Fruit fly (Drosophila melanogaster) whole organism, pupa: ENCODE measurements around the gene Lip3.

Experiments used
- CG10348 ChIP-seq: fragments of 200-800 bp; sonication (Bioruptor generic); IDR thresholded peaks from 2 replicates; pipeline ENCODE4 v1.3.6; 2022; ENCODE audit warnings: missing biosample characterization, missing genetic modification characterization
- CG12605 ChIP-seq: fragments of 200-800 bp; sonication (Bioruptor generic); IDR thresholded peaks from 2 replicates; pipeline ENCODE4 v1.3.6; 2022; ENCODE audit warnings: missing biosample characterization, missing genetic modification characterization
- CG13204 ChIP-seq: fragments of 200-800 bp; sonication (Bioruptor generic); optimal IDR thresholded peaks from 2 replicates; lab custom pipeline; 2018; ENCODE audit warnings: missing biosample characterization, mild to moderate bottlenecking, missing genetic modification characterization, moderate library complexity
- CG14655 ChIP-seq: fragments of 200-800 bp; sonication (Bioruptor generic); optimal IDR thresholded peaks from 3 replicates; lab custom pipeline; 2017; ENCODE audit warnings: mild to moderate bottlenecking, missing biosample characterization, missing genetic modification reagents, missing genetic modification characterization
- CG15710 ChIP-seq: fragments of 200-800 bp; sonication (Bioruptor generic); optimal IDR thresholded peaks from 2 replicates; lab custom pipeline; 2018; ENCODE audit warnings: missing biosample characterization, mild to moderate bottlenecking, missing genetic modification characterization, moderate library complexity
- CG17806 ChIP-seq: fragments of 200-800 bp; sonication (Bioruptor generic); optimal IDR thresholded peaks from 2 replicates; lab custom pipeline; 2018; ENCODE audit warnings: missing biosample characterization, mild to moderate bottlenecking, missing genetic modification characterization, moderate library complexity
- CG32121 ChIP-seq: fragments of 200-800 bp; sonication (Bioruptor generic); IDR thresholded peaks from 2 replicates; pipeline ENCODE4 v1.3.6; 2022; ENCODE audit warnings: missing biosample characterization, missing genetic modification characterization
- CG34367 ChIP-seq: fragments of 200-800 bp; sonication (Bioruptor generic); optimal IDR thresholded peaks from 2 replicates; lab custom pipeline; 2018; ENCODE audit warnings: missing biosample characterization, mild to moderate bottlenecking, missing genetic modification characterization
- CG4496 ChIP-seq: fragments of 200-800 bp; sonication (Bioruptor generic); IDR thresholded peaks from 3 replicates; pipeline ENCODE4 v1.3.6; 2022; ENCODE audit warnings: missing biosample characterization, missing genetic modification characterization
- CG8159 ChIP-seq: fragments of 200-800 bp; sonication (Bioruptor generic); optimal IDR thresholded peaks from 3 replicates; lab custom pipeline; 2018; ENCODE audit warnings: missing biosample characterization, mild to moderate bottlenecking, missing genetic modification characterization, moderate library complexity
- CG8301 ChIP-seq: fragments of 200-800 bp; sonication (Bioruptor generic); optimal IDR thresholded peaks from 2 replicates; lab custom pipeline; 2018; ENCODE audit warnings: missing biosample characterization, mild to moderate bottlenecking, missing genetic modification characterization
- CG9948 ChIP-seq: fragments of 200-800 bp; sonication (Bioruptor generic); optimal IDR thresholded peaks from 2 replicates; lab custom pipeline; 2018; ENCODE audit warnings: missing biosample characterization, mild to moderate bottlenecking, missing genetic modification characterization, moderate library complexity
- D1 ChIP-seq: fragments of 200-800 bp; sonication (Bioruptor generic); optimal IDR thresholded peaks from 2 replicates; lab custom pipeline; 2018; ENCODE audit warnings: missing biosample characterization, mild to moderate bottlenecking, missing genetic modification characterization, moderate library complexity
- EcR ChIP-seq: fragments of 200-800 bp; sonication (Bioruptor generic); optimal IDR thresholded peaks from 3 replicates; lab custom pipeline; 2019; ENCODE audit warnings: missing biosample characterization, missing genetic modification characterization, mild to moderate bottlenecking, moderate library complexity, missing genetic modification reagents
- Ets98B ChIP-seq: fragments of 200-800 bp; sonication (Bioruptor generic); IDR thresholded peaks from 2 replicates; pipeline ENCODE4 v1.3.6; 2022; ENCODE audit warnings: missing biosample characterization, missing genetic modification characterization
- Pif1A ChIP-seq: fragments of 200-800 bp; sonication (Bioruptor generic); optimal IDR thresholded peaks from 3 replicates; lab custom pipeline; 2016; ENCODE audit warnings: missing biosample characterization, missing genetic modification characterization
- Pif1B ChIP-seq: fragments of 200-800 bp; sonication (Bioruptor generic); optimal IDR thresholded peaks from 3 replicates; lab custom pipeline; 2016; ENCODE audit warnings: missing biosample characterization, missing genetic modification characterization
- Snoo ChIP-seq: fragments of 200-800 bp; sonication (Bioruptor generic); optimal IDR thresholded peaks from 3 replicates; lab custom pipeline; 2017; ENCODE audit warnings: missing biosample characterization, mild to moderate bottlenecking, missing genetic modification characterization, inconsistent platforms
- fd96Ca ChIP-seq: fragments of 200-800 bp; sonication (Bioruptor generic); IDR thresholded peaks from 3 replicates; pipeline ENCODE4 v1.3.6; 2022; ENCODE audit warnings: missing biosample characterization, missing genetic modification characterization
- gl ChIP-seq: fragments of 200-800 bp; sonication (Bioruptor generic); optimal IDR thresholded peaks from 2 replicates; lab custom pipeline; 2018; ENCODE audit warnings: missing biosample characterization, mild to moderate bottlenecking, missing genetic modification characterization
- rn ChIP-seq: fragments of 200-800 bp; sonication (Bioruptor generic); IDR thresholded peaks from 2 replicates; pipeline ENCODE4 v1.3.6; 2022; ENCODE audit warnings: missing biosample characterization, missing genetic modification characterization

The Lip3 gene

DNA sequence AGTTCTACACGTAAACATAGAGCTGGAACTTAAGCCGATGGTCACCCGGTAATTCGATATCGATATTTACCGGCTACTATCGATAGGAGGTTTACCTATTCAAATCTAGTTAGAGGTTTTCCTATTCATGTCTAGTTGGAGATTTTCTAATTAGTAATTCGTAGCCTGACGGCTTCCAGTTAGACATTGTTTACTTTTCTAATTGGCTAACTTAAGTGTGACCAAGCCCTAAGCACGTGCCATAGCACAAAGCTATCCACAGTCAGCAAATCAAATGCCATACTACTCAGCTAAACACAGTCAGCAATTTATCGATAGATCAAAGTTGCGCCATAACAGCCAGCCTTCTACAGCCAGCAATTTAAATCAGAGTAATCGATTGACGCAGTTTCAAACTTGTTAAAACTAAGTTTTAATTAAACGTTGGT, 31.3 kb upstream of the Lip3 start, which contains the start of gene Dpm3:
Gene Dpm3 (minus strand): TSS at position 20 of the 428 bp plus-strand sequence.
- no peak for TF ChIP-seq gl

dm6 chr3R:13401722-13402296, 30.1 kb upstream of the Lip3 start, which contains the start of gene GILT1:
TSS of gene GILT1 (minus strand) at chr3R:13401862.
- no peak for TF ChIP-seq Pif1B (GFP tag; lab: Kevin White, UChicago)
- no peak for TF ChIP-seq CG14655
- 0 out of 2 replicates have a peak, but pooled peaks have one; percentile 5 for TF ChIP-seq CG12605
- TF ChIP-seq CG32121, result no peak
- TF ChIP-seq fd96Ca (GFP tag; lab: Robert Waterston, UW), result no peak

- TF ChIP-seq CG8159 (tag; lab: Kevin White, UChicago) (peak; percentile 95), CG8301 (tag; lab: Kevin White, UChicago) (peak; percentile 94), CG12605 (peak; percentile 71; the same call in 1 of the 2 replicates), CG4496 (GFP tag; lab: Robert Waterston, UW) (peak; percentile 90), CG10348 (peak; percentile 64; the same call in 1 of the 2 replicates), D1 (tag; lab: Kevin White, UChicago) (peak; percentile 90), CG14655 (peak; percentile 95), CG34367 (peak; percentile 91), Ets98B (GFP tag; lab: Robert Waterston, UW) (peak; percentile 80), EcR (GFP tag; lab: Kevin White, UChicago) (peak; percentile 79), gl (peak; percentile 77), fd96Ca (GFP tag; lab: Robert Waterston, UW) (peak; percentile 64; the same call in 2 of the 3 replicates), rn (GFP tag; lab: Robert Waterston, UW) (peak; percentile 71), Pif1A (GFP tag; lab: Kevin White, UChicago) (peak; percentile 92), CG17806 (tag; lab: Kevin White, UChicago) (peak; percentile 94), CG9948 (tag; lab: Kevin White, UChicago) (peak; percentile 94), Pif1B (GFP tag; lab: Kevin White, UChicago) (peak; percentile 94), CG15710 (tag; lab: Kevin White, UChicago) (peak; percentile 94), CG13204 (GFP tag; lab: Kevin White, UChicago) (peak; percentile 90), CG32121 (peak; percentile 87), Snoo (tag; lab: Kevin White, UChicago) (peak; percentile 90)
Observed at dm6 chr3R:13400902-13401721, 29.4 kb upstream of the Lip3 start.

DNA sequence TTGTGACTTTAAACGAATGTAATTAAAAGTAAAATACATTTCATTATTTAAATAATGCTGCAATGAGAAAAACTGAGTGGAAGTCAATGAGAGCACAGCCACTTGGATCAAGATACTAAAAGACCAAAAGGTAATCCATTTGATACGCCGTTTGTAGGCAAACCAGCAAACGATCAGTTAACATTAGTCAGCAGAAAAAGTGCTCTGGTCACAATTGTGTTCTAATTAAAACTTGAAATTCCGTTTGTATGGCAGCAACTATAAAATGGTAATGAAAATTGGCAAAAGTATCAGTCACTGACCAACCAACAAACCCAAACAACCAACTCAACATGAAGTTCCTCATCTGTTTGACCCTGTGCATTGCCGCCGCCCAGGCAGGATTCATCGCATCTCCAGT, 25.8 kb upstream of the Lip3 start, which contains the start of gene CG14377:
Gene CG14377 (plus strand): TSS at position 301 of the 400 bp plus-strand sequence.
- TF ChIP-seq CG17806 (tag; lab: Kevin White, UChicago) (no peak), CG8159 (tag; lab: Kevin White, UChicago) (no peak), CG14655 (no peak), CG32121 (no peak), CG12605 (no peak), CG13204 (GFP tag; lab: Kevin White, UChicago) (no peak), CG9948 (tag; lab: Kevin White, UChicago) (no peak), EcR (GFP tag; lab: Kevin White, UChicago) (no peak), CG34367 (no peak), gl (no peak), CG10348 (no peak), D1 (tag; lab: Kevin White, UChicago) (no peak), Ets98B (GFP tag; lab: Robert Waterston, UW) (no peak), fd96Ca (GFP tag; lab: Robert Waterston, UW) (no peak), CG4496 (GFP tag; lab: Robert Waterston, UW) (no peak), CG15710 (tag; lab: Kevin White, UChicago) (no peak), Pif1A (GFP tag; lab: Kevin White, UChicago) (no peak), CG8301 (tag; lab: Kevin White, UChicago) (no peak), Snoo (tag; lab: Kevin White, UChicago) (no peak), rn (GFP tag; lab: Robert Waterston, UW) (no peak)

dm6 chr3R:13397040-13397439, 25.3 kb upstream of the Lip3 start, which contains the start of gene CG14374:
TSS of gene CG14374 (minus strand) at chr3R:13397140.
- TF ChIP-seq CG12605 (no peak), CG10348 (no peak), Pif1A (GFP tag; lab: Kevin White, UChicago) (no peak), CG8301 (tag; lab: Kevin White, UChicago) (no peak), CG4496 (GFP tag; lab: Robert Waterston, UW) (no peak), CG13204 (GFP tag; lab: Kevin White, UChicago) (no peak), Pif1B (GFP tag; lab: Kevin White, UChicago) (no peak), CG34367 (no peak), CG8159 (tag; lab: Kevin White, UChicago) (no peak), CG17806 (tag; lab: Kevin White, UChicago) (no peak), CG14655 (no peak), Snoo (tag; lab: Kevin White, UChicago) (no peak), D1 (tag; lab: Kevin White, UChicago) (no peak), fd96Ca (GFP tag; lab: Robert Waterston, UW) (no peak), gl (no peak), rn (GFP tag; lab: Robert Waterston, UW) (no peak), CG32121 (no peak)
